Fruit fly (Drosophila melanogaster) whole organism, embryonic: ENCODE results near the gene SCAR.
A peak's percentile ranks its signal among the peaks of the same experiment; 100 is the strongest.

Source experiments
- Awh ChIP-seq: fragments of 200-800 bp; sonication (Bioruptor generic); IDR thresholded peaks from 2 replicates; pipeline ENCODE4, ENCODE4 v1.3.6; 2022; ENCODE audit warnings: missing biosample characterization, missing genetic modification characterization
- CG11695 ChIP-seq: fragments of 200-800 bp; sonication (Bioruptor generic); IDR thresholded peaks from 3 replicates; pipeline ENCODE4 v1.3.6; 2022; ENCODE audit warnings: missing biosample characterization, missing genetic modification characterization
- CG11723 ChIP-seq: fragments of 200-800 bp; sonication (Bioruptor generic); optimal IDR thresholded peaks from 2 replicates; lab custom pipeline; 2017; ENCODE audit warnings: missing biosample characterization, mild to moderate bottlenecking, missing genetic modification characterization
- CG12942 ChIP-seq: fragments of 200-800 bp; sonication (Bioruptor generic); optimal IDR thresholded peaks from 3 replicates; lab custom pipeline; 2016; ENCODE audit warnings: missing biosample characterization, missing genetic modification characterization
- CG13624 ChIP-seq: fragments of 200-800 bp; sonication (Bioruptor generic); optimal IDR thresholded peaks from 2 replicates; lab custom pipeline; 2016; ENCODE audit warnings: missing biosample characterization, missing genetic modification characterization
- CG15011 ChIP-seq: fragments of 200-800 bp; sonication (Bioruptor generic); optimal IDR thresholded peaks from 3 replicates; lab custom pipeline; 2018; ENCODE audit warnings: missing biosample characterization, mild to moderate bottlenecking, missing genetic modification characterization
- CG15479 ChIP-seq: fragments of 200-800 bp; sonication (Bioruptor generic); optimal IDR thresholded peaks from 3 replicates; lab custom pipeline; 2019; ENCODE audit warnings: missing biosample characterization, mild to moderate bottlenecking, missing genetic modification characterization, moderate library complexity
- CG15514 ChIP-seq: fragments of 200-800 bp; sonication (Bioruptor generic); optimal IDR thresholded peaks from 3 replicates; lab custom pipeline; 2017; ENCODE audit warnings: missing biosample characterization, missing genetic modification characterization, mild to moderate bottlenecking, moderate library complexity, missing genetic modification reagents
- CG16863 ChIP-seq: fragments of 200-800 bp; sonication (Bioruptor generic); optimal IDR thresholded peaks from 3 replicates; lab custom pipeline; 2016; ENCODE audit warnings: missing biosample characterization, missing genetic modification characterization
- CG17912 ChIP-seq: fragments of 200-800 bp; sonication (Bioruptor generic); optimal IDR thresholded peaks from 2 replicates; lab custom pipeline; 2018; ENCODE audit warnings: missing biosample characterization, mild to moderate bottlenecking, missing genetic modification characterization
- CG2116 ChIP-seq: fragments of 200-800 bp; sonication (Bioruptor generic); optimal IDR thresholded peaks from 3 replicates; lab custom pipeline; 2018; ENCODE audit warnings: missing biosample characterization, mild to moderate bottlenecking, missing genetic modification characterization
- CG2889 ChIP-seq: fragments of 200-800 bp; sonication (Bioruptor generic); IDR thresholded peaks from 3 replicates; pipeline ENCODE4 v1.3.6; 2022; ENCODE audit warnings: missing biosample characterization, missing genetic modification characterization
- CG33213 ChIP-seq: fragments of 200-800 bp; sonication (Bioruptor generic); optimal IDR thresholded peaks from 3 replicates; lab custom pipeline; 2016; ENCODE audit warnings: missing biosample characterization, missing genetic modification characterization
- CG4707 ChIP-seq: fragments of 200-800 bp; sonication (Bioruptor generic); optimal IDR thresholded peaks from 2 replicates; lab custom pipeline; 2018; ENCODE audit warnings: missing biosample characterization, mild to moderate bottlenecking, missing genetic modification characterization, moderate library complexity
- CG8089 ChIP-seq: fragments of 200-800 bp; sonication (Bioruptor generic); optimal IDR thresholded peaks from 3 replicates; lab custom pipeline; 2016; ENCODE audit warnings: missing biosample characterization, missing genetic modification characterization
- CG8281 ChIP-seq: fragments of 200-800 bp; sonication (Bioruptor generic); optimal IDR thresholded peaks from 2 replicates; lab custom pipeline; 2018; ENCODE audit warnings: missing biosample characterization, mild to moderate bottlenecking, missing genetic modification characterization, moderate library complexity
- CG8290 ChIP-seq, 3 experiments: fragments of 200-800 bp; sonication (Bioruptor generic); optimal IDR thresholded peaks; 2 replicates each; lab custom pipeline; 2016 to 2019; ENCODE audit warnings: missing biosample characterization in 3 of 3, missing genetic modification characterization in 3 of 3, mild to moderate bottlenecking in 2 of 3, moderate library complexity in 1 of 3
- CTCF ChIP-seq: fragments of 200-800 bp; sonication (Bioruptor generic); optimal IDR thresholded peaks from 2 replicates; lab custom pipeline; 2017; ENCODE audit warnings: missing biosample characterization, mild to moderate bottlenecking, missing genetic modification characterization, moderate library complexity
- D19A ChIP-seq: fragments of 200-800 bp; optimal IDR thresholded peaks from 3 replicates; lab custom pipeline; 2019; ENCODE audit warnings: missing biosample characterization, mild to moderate bottlenecking, missing genetic modification characterization, moderate library complexity
- Dek ChIP-seq: fragments of 200-800 bp; sonication (Bioruptor generic); optimal IDR thresholded peaks from 3 replicates; lab custom pipeline; 2019; ENCODE audit warnings: missing biosample characterization, mild to moderate bottlenecking, missing genetic modification characterization, moderate library complexity
- Dll ChIP-seq: fragments of 200-800 bp; sonication (Bioruptor generic); IDR thresholded peaks from 4 replicates; pipeline ENCODE4 v1.3.6; 2022; ENCODE audit warnings: missing biosample characterization, missing genetic modification characterization; ENCODE audit not compliant: partially characterized antibody
- Eip74EF ChIP-seq, 2 experiments: fragments of 200-800 bp in 1 of 2; fragments of >200 bp in 1 of 2; sonication (Bioruptor generic) in 1 of 2; optimal IDR thresholded peaks; 2 replicates each; lab custom pipeline; 2017 to 2019; ENCODE audit warnings: missing biosample characterization in 2 of 2, missing genetic modification characterization in 2 of 2, mild to moderate bottlenecking in 1 of 2, moderate library complexity in 1 of 2
- Fer1 ChIP-seq: fragments of 200-800 bp; sonication (Bioruptor generic); optimal IDR thresholded peaks from 2 replicates; lab custom pipeline; 2017; ENCODE audit warnings: missing biosample characterization, mild to moderate bottlenecking, missing genetic modification characterization
- Hr51 ChIP-seq, 2 experiments: fragments of 200-800 bp; sonication (Bioruptor generic); optimal IDR thresholded peaks; 2 replicates in 1 of 2; 3 replicates in 1 of 2; lab custom pipeline; 2016 to 2018; ENCODE audit warnings: missing biosample characterization in 2 of 2, missing genetic modification characterization in 2 of 2, mild to moderate bottlenecking in 1 of 2, moderate library complexity in 1 of 2
- Mrtf ChIP-seq: fragments of 200-800 bp; sonication (Bioruptor generic); IDR thresholded peaks from 3 replicates; pipeline ENCODE4 v1.3.6; 2022; ENCODE audit warnings: missing biosample characterization, missing genetic modification characterization
- Ptx1 ChIP-seq: fragments of 200-800 bp; sonication (Bioruptor generic); IDR thresholded peaks from 2 replicates; pipeline ENCODE4 v1.3.6; 2022; ENCODE audit warnings: missing biosample characterization, missing genetic modification characterization
- Sox100B ChIP-seq: fragments of 200-800 bp; sonication (Bioruptor generic); optimal IDR thresholded peaks from 3 replicates; lab custom pipeline; 2018; ENCODE audit warnings: missing biosample characterization, mild to moderate bottlenecking, missing genetic modification characterization
- Sox102F ChIP-seq: fragments of 200-800 bp; sonication (Bioruptor generic); optimal IDR thresholded peaks from 2 replicates; lab custom pipeline; 2018; ENCODE audit warnings: missing biosample characterization, mild to moderate bottlenecking, missing genetic modification characterization, moderate library complexity
- Vsx1 ChIP-seq: fragments of 200-800 bp; sonication (Bioruptor generic); optimal IDR thresholded peaks from 2 replicates; lab custom pipeline; 2017; ENCODE audit warnings: missing biosample characterization, mild to moderate bottlenecking, missing genetic modification characterization, missing genetic modification reagents
- YL-1 ChIP-seq: fragments of 200-800 bp; sonication (Bioruptor generic); optimal IDR thresholded peaks from 3 replicates; lab custom pipeline; 2017; ENCODE audit warnings: missing biosample characterization, mild to moderate bottlenecking, missing genetic modification characterization
- abd-A ChIP-seq: fragments of 200-800 bp; sonication (Bioruptor generic); optimal IDR thresholded peaks from 3 replicates; lab custom pipeline; 2019; ENCODE audit warnings: missing biosample characterization, mild to moderate bottlenecking, missing genetic modification characterization, moderate library complexity
- bigmax ChIP-seq: fragments of 200-800 bp; sonication (Bioruptor generic); optimal IDR thresholded peaks from 2 replicates; lab custom pipeline; 2018; ENCODE audit warnings: missing biosample characterization, mild to moderate bottlenecking, missing genetic modification characterization
- chn ChIP-seq: fragments of 200-800 bp; sonication (Bioruptor generic); optimal IDR thresholded peaks from 2 replicates; lab custom pipeline; 2016; ENCODE audit warnings: missing biosample characterization, missing genetic modification characterization
- corto ChIP-seq: fragments of 200-800 bp; sonication (Bioruptor generic); optimal IDR thresholded peaks from 2 replicates; lab custom pipeline; 2016; ENCODE audit warnings: missing biosample characterization, mild to moderate bottlenecking, missing genetic modification characterization, moderate library complexity
- crol ChIP-seq: fragments of 200-800 bp; sonication (Bioruptor generic); IDR thresholded peaks from 2 replicates; pipeline ENCODE4 v1.3.6; 2022; ENCODE audit warnings: missing biosample characterization, missing genetic modification characterization
- dmrt99B ChIP-seq: fragments of 200-800 bp; sonication (Bioruptor generic); optimal IDR thresholded peaks from 2 replicates; lab custom pipeline; 2018; ENCODE audit warnings: missing biosample characterization, mild to moderate bottlenecking, missing genetic modification characterization, moderate library complexity
- grn ChIP-seq: fragments of 200-800 bp; sonication (Bioruptor generic); optimal IDR thresholded peaks from 3 replicates; lab custom pipeline; 2017; ENCODE audit warnings: missing biosample characterization, missing genetic modification characterization
- hbn ChIP-seq: fragments of 200-800 bp; sonication (Bioruptor generic); IDR thresholded peaks from 2 replicates; pipeline ENCODE4 v1.3.6; 2022; ENCODE audit warnings: missing biosample characterization, missing genetic modification characterization; ENCODE audit not compliant: partially characterized antibody
- her ChIP-seq: fragments of 200-800 bp; sonication (Bioruptor generic); optimal IDR thresholded peaks from 2 replicates; lab custom pipeline; 2016; ENCODE audit warnings: missing biosample characterization, missing genetic modification characterization
- inv ChIP-seq: fragments of 200-800 bp; sonication (Bioruptor generic); IDR thresholded peaks from 2 replicates; pipeline ENCODE4 v1.3.6; 2022; ENCODE audit warnings: missing biosample characterization, missing genetic modification characterization; ENCODE audit not compliant: partially characterized antibody
- kay ChIP-seq: fragments of 200-800 bp; sonication (Bioruptor generic); optimal IDR thresholded peaks from 2 replicates; lab custom pipeline; 2016; ENCODE audit warnings: missing biosample characterization, missing genetic modification characterization
- kni ChIP-seq: fragments of 200-800 bp; sonication (Bioruptor generic); optimal IDR thresholded peaks from 3 replicates; lab custom pipeline; 2017; ENCODE audit warnings: mild to moderate bottlenecking, missing biosample characterization, missing genetic modification reagents, missing genetic modification characterization
- maf-S ChIP-seq: fragments of 200-800 bp; sonication (Bioruptor generic); optimal IDR thresholded peaks from 2 replicates; lab custom pipeline; 2016; ENCODE audit warnings: missing biosample characterization, missing genetic modification characterization
- oc ChIP-seq: fragments of 200-800 bp; sonication (Bioruptor generic); optimal IDR thresholded peaks from 2 replicates; lab custom pipeline; 2018; ENCODE audit warnings: missing biosample characterization, mild to moderate bottlenecking, missing genetic modification characterization, moderate library complexity
- pnt ChIP-seq: fragments of 200-800 bp; sonication (Bioruptor generic); optimal IDR thresholded peaks from 3 replicates; lab custom pipeline; 2016; ENCODE audit warnings: missing biosample characterization, missing genetic modification characterization
- pzg ChIP-seq: fragments of 200-800 bp; sonication (Bioruptor generic); optimal IDR thresholded peaks from 3 replicates; lab custom pipeline; 2018; ENCODE audit warnings: missing biosample characterization, mild to moderate bottlenecking, missing genetic modification characterization, moderate library complexity
- row ChIP-seq: fragments of 200-800 bp; sonication (Bioruptor generic); IDR thresholded peaks from 3 replicates; pipeline ENCODE4 v1.3.6; 2022; ENCODE audit warnings: missing biosample characterization, missing genetic modification characterization
- vfl ChIP-seq: fragments of 200-800 bp; sonication (Bioruptor generic); optimal IDR thresholded peaks from 2 replicates; lab custom pipeline; 2016; ENCODE audit warnings: missing biosample characterization, missing genetic modification characterization
- zf30C ChIP-seq: fragments of 200-800 bp; sonication (Bioruptor generic); optimal IDR thresholded peaks from 3 replicates; lab custom pipeline; 2018; ENCODE audit warnings: missing biosample characterization, mild to moderate bottlenecking, missing genetic modification characterization
- zfh1 ChIP-seq: fragments of 200-800 bp; sonication (Bioruptor generic); IDR thresholded peaks from 3 replicates; pipeline ENCODE4 v1.3.6; 2022; ENCODE audit warnings: missing biosample characterization, missing genetic modification characterization

Gene SCAR

DNA sequence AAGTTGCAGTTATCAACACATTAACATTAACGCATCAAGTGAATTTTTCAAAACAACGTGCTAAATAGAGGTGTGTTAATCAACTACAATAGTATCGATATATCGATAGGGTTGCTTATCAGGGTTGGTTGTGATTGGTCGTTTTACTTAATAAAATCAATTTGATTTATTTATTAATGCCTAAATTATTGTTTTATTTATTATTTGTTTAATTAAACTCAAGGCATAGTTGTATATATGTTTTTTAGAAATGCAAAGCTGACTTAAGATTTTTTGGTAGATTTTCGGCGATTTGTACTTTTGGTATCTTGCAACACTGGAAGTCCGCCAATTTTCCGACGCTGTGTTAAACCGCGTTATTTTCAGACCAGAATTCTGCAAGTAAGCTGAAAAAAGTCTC lies 34.4 kb downstream of the SCAR start, which contains the start of the genes Art8 and dUTPase (continued):
- no peak for TF ChIP-seq pnt (GFP tag; lab: Kevin White, UChicago)
- peak; percentile 82 for TF ChIP-seq YL-1 (GFP tag; lab: Kevin White, UChicago)
- peak; percentile 72; the same call in 2 of the 3 replicates for TF ChIP-seq zfh1 (GFP tag; lab: Robert Waterston, UW)
- peak; percentile 82 for TF ChIP-seq pzg (GFP tag; lab: Kevin White, UChicago)
- TF ChIP-seq CG15011 (GFP tag; lab: Kevin White, UChicago) = peak; percentile 5
- TF ChIP-seq CTCF (GFP tag; lab: Kevin White, UChicago) = peak; percentile 25
- TF ChIP-seq abd-A (tag; lab: Kevin White, UChicago) = no peak
- peak; percentile 32 for TF ChIP-seq CG16863 (GFP tag; lab: Kevin White, UChicago)
- TF ChIP-seq corto (GFP tag; lab: Kevin White, UChicago) = peak; percentile 74
- TF ChIP-seq Sox102F (GFP tag; lab: Kevin White, UChicago) = peak; percentile 75
- no peak for TF ChIP-seq CG15479 (GFP tag; lab: Kevin White, UChicago)
- TF ChIP-seq maf-S (GFP tag; lab: Kevin White, UChicago) = peak; percentile 3
- TF ChIP-seq crol = no peak
- TF ChIP-seq CG11695 = peak; percentile 48; the same call in 1 of the 3 replicates
- no peak; the same call in 2 of the 3 replicates for TF ChIP-seq Mrtf (GFP tag; lab: Robert Waterston, UW)
- TF ChIP-seq chn (GFP tag; lab: Kevin White, UChicago) = peak; percentile 49
- TF ChIP-seq CG8089 = no peak
- peak; percentile 98 for TF ChIP-seq CG2116
- peak; percentile 26 for TF ChIP-seq grn (GFP tag; lab: Kevin White, UChicago)
- TF ChIP-seq CG15514 = peak; percentile 78
- TF ChIP-seq Dll (GFP tag; lab: Robert Waterston, UW) = peak; percentile 96
- TF ChIP-seq her (GFP tag; lab: Kevin White, UChicago) = no peak
- TF ChIP-seq Eip74EF (GFP tag; optimal IDR thresholded peaks at IDR 0.05; lab: Kevin White, UChicago) = peak in 1 of 2 experiments; percentile 34
- TF ChIP-seq oc (tag; lab: Kevin White, UChicago) = no peak
- no peak for TF ChIP-seq CG8281 (tag; lab: Kevin White, UChicago)
- peak; percentile 83 for TF ChIP-seq Ptx1 (GFP tag; lab: Robert Waterston, UW)
- peak; percentile 63 for TF ChIP-seq Awh (GFP tag; lab: Robert Waterston, UW)
- TF ChIP-seq inv = peak; percentile 77
- peak; percentile 26 for TF ChIP-seq CG33213 (GFP tag; lab: Kevin White, UChicago)
- TF ChIP-seq Hr51 (GFP tag; optimal IDR thresholded peaks at IDR 0.05; lab: Kevin White, UChicago) = peak in 1 of 2 experiments; percentile 34
- TF ChIP-seq zf30C (GFP tag; lab: Kevin White, UChicago) = no peak
- no peak for TF ChIP-seq CG17912 (GFP tag; lab: Kevin White, UChicago)
- TF ChIP-seq CG13624 (GFP tag; lab: Kevin White, UChicago) = peak; percentile 39
- TF ChIP-seq Sox100B (GFP tag; lab: Kevin White, UChicago) = no peak
- TF ChIP-seq D19A = peak; percentile 56
- peak; percentile 84 for TF ChIP-seq row (GFP tag; lab: Robert Waterston, UW)
- TF ChIP-seq CG8290 (GFP tag; optimal IDR thresholded peaks at IDR 0.05; lab: Kevin White, UChicago) = peak; percentile 70
- TF ChIP-seq CG8290 (tag; optimal IDR thresholded peaks at IDR 0.05; lab: Kevin White, UChicago) = no peak
- TF ChIP-seq kay (GFP tag; lab: Kevin White, UChicago) = peak; percentile 68
- TF ChIP-seq CG11723 (GFP tag; lab: Kevin White, UChicago) = peak; percentile 3
- peak; percentile 53 for TF ChIP-seq Dek
- TF ChIP-seq bigmax (GFP tag; lab: Kevin White, UChicago) = no peak
- 0 out of 3 replicates have a peak, but pooled peaks have one; percentile 46 for TF ChIP-seq CG2889
- TF ChIP-seq Fer1 = peak; percentile 73
- no peak for TF ChIP-seq kni
- TF ChIP-seq vfl = peak; percentile 48
- no peak for TF ChIP-seq dmrt99B (tag; lab: Kevin White, UChicago)
- no peak for TF ChIP-seq Vsx1
- TF ChIP-seq CG4707 = no peak
- TF ChIP-seq CG12942 (GFP tag; lab: Kevin White, UChicago) = peak; percentile 76
- peak; percentile 85 for TF ChIP-seq hbn (GFP tag; lab: Robert Waterston, UW)
